Fruit fly (Drosophila melanogaster) whole organism, embryonic: ENCODE measurements around the gene car.

Source experiments
- Ada2b ChIP-seq: fragments of 200-800 bp; sonication (Bioruptor generic); IDR thresholded peaks from 2 replicates; pipeline ENCODE4 v1.3.6; 2022; ENCODE audit warnings: missing biosample characterization, missing genetic modification characterization
- B-H1 ChIP-seq: fragments of 200-800 bp; sonication (Bioruptor generic); IDR thresholded peaks from 3 replicates; pipeline ENCODE4 v1.3.6; 2022; ENCODE audit warnings: missing biosample characterization, missing genetic modification characterization
- BEAF-32 ChIP-seq: fragments of 200-800 bp; sonication (Bioruptor generic); optimal IDR thresholded peaks from 3 replicates; lab custom pipeline; 2017; ENCODE audit warnings: missing biosample characterization, missing genetic modification characterization, mild to moderate bottlenecking, moderate library complexity, missing genetic modification reagents
- CG10209 ChIP-seq: fragments of 200-800 bp; sonication (Bioruptor generic); optimal IDR thresholded peaks from 3 replicates; lab custom pipeline; 2017; ENCODE audit warnings: missing biosample characterization, mild to moderate bottlenecking, missing genetic modification characterization, missing genetic modification reagents
- CG1024 ChIP-seq: fragments of 200-800 bp; sonication (Bioruptor generic); IDR thresholded peaks from 2 replicates; pipeline ENCODE4 v1.3.6; 2022; ENCODE audit warnings: missing biosample characterization, missing genetic modification characterization
- CG10366 ChIP-seq: fragments of 200-800 bp; sonication (Bioruptor generic); IDR thresholded peaks from 2 replicates; pipeline ENCODE4 v1.3.6; 2022; ENCODE audit warnings: missing biosample characterization, missing genetic modification characterization
- CG10462 ChIP-seq: fragments of 200-800 bp; sonication (Bioruptor generic); optimal IDR thresholded peaks from 2 replicates; lab custom pipeline; 2016; ENCODE audit warnings: missing biosample characterization, missing genetic modification characterization
- CG2120 ChIP-seq: fragments of 200-800 bp; sonication (Bioruptor generic); optimal IDR thresholded peaks from 3 replicates; lab custom pipeline; 2016; ENCODE audit warnings: missing biosample characterization, missing genetic modification characterization
- CG2202 ChIP-seq: fragments of 200-800 bp; sonication (Bioruptor generic); optimal IDR thresholded peaks from 2 replicates; lab custom pipeline; 2018; ENCODE audit warnings: missing biosample characterization, mild to moderate bottlenecking, missing genetic modification characterization
- CG6765 ChIP-seq: fragments of 200-800 bp; sonication (Bioruptor generic); optimal IDR thresholded peaks from 3 replicates; lab custom pipeline; 2017; ENCODE audit warnings: missing biosample characterization, mild to moderate bottlenecking, missing genetic modification characterization
- CG6813 ChIP-seq: fragments of 200-800 bp; sonication (Bioruptor generic); optimal IDR thresholded peaks from 2 replicates; lab custom pipeline; 2017; ENCODE audit warnings: missing biosample characterization, missing genetic modification characterization, mild to moderate bottlenecking, moderate library complexity, missing genetic modification reagents
- CG7786 ChIP-seq: fragments of 200-800 bp; sonication (Bioruptor generic); optimal IDR thresholded peaks from 2 replicates; lab custom pipeline; 2016; ENCODE audit warnings: missing biosample characterization, missing genetic modification characterization
- CG8089 ChIP-seq: fragments of 200-800 bp; sonication (Bioruptor generic); optimal IDR thresholded peaks from 3 replicates; lab custom pipeline; 2016; ENCODE audit warnings: missing biosample characterization, missing genetic modification characterization
- CG8281 ChIP-seq: fragments of 200-800 bp; sonication (Bioruptor generic); optimal IDR thresholded peaks from 2 replicates; lab custom pipeline; 2018; ENCODE audit warnings: missing biosample characterization, mild to moderate bottlenecking, missing genetic modification characterization, moderate library complexity
- CG8924 ChIP-seq: fragments of 200-800 bp; optimal IDR thresholded peaks from 3 replicates; lab custom pipeline; 2019; ENCODE audit warnings: missing biosample characterization, mild to moderate bottlenecking, missing genetic modification characterization, moderate library complexity
- CG9876 ChIP-seq: fragments of 200-800 bp; sonication (Bioruptor generic); optimal IDR thresholded peaks from 2 replicates; lab custom pipeline; 2016; ENCODE audit warnings: missing biosample characterization, missing genetic modification characterization
- CG9932 ChIP-seq: fragments of 200-800 bp; sonication (Bioruptor generic); IDR thresholded peaks from 2 replicates; pipeline ENCODE4 v1.3.6; 2022; ENCODE audit warnings: missing biosample characterization, missing genetic modification characterization
- CrebB ChIP-seq: fragments of 200-800 bp; sonication (Bioruptor generic); optimal IDR thresholded peaks from 3 replicates; lab custom pipeline; 2018; ENCODE audit warnings: missing biosample characterization, mild to moderate bottlenecking, missing genetic modification characterization
- Dek ChIP-seq: fragments of 200-800 bp; sonication (Bioruptor generic); optimal IDR thresholded peaks from 3 replicates; lab custom pipeline; 2019; ENCODE audit warnings: missing biosample characterization, mild to moderate bottlenecking, missing genetic modification characterization, moderate library complexity
- Dfd ChIP-seq, 2 experiments: fragments of >200 bp; optimal IDR thresholded peaks; 2 replicates each; lab custom pipeline; 2017; ENCODE audit warnings: missing biosample characterization in 2 of 2, missing genetic modification characterization in 2 of 2
- Dip3 ChIP-seq: fragments of 200-800 bp; sonication (Bioruptor generic); optimal IDR thresholded peaks from 3 replicates; lab custom pipeline; 2016; ENCODE audit warnings: missing biosample characterization, missing genetic modification characterization
- Doc3 ChIP-seq: fragments of 200-800 bp; sonication (Bioruptor generic); IDR thresholded peaks from 3 replicates; pipeline ENCODE4 v1.3.6; 2022; ENCODE audit warnings: missing biosample characterization, missing genetic modification characterization; ENCODE audit not compliant: partially characterized antibody
- Hand ChIP-seq: fragments of 200-800 bp; sonication (Bioruptor generic); optimal IDR thresholded peaks from 2 replicates; lab custom pipeline; 2017; ENCODE audit warnings: mild to moderate bottlenecking, missing biosample characterization, missing genetic modification reagents, missing genetic modification characterization
- HmgD ChIP-seq: fragments of 200-800 bp; sonication (Bioruptor generic); optimal IDR thresholded peaks from 3 replicates; lab custom pipeline; 2016; ENCODE audit warnings: missing biosample characterization, missing genetic modification characterization
- Hmx ChIP-seq: fragments of 200-800 bp; sonication (Bioruptor generic); optimal IDR thresholded peaks from 2 replicates; lab custom pipeline; 2016; ENCODE audit warnings: missing biosample characterization, missing genetic modification characterization
- Hsf ChIP-seq: fragments of 200-800 bp; sonication (Bioruptor generic); optimal IDR thresholded peaks from 3 replicates; lab custom pipeline; 2016; ENCODE audit warnings: missing biosample characterization, missing genetic modification characterization
- Lhr ChIP-seq: fragments of 200-800 bp; sonication (Bioruptor generic); optimal IDR thresholded peaks from 3 replicates; lab custom pipeline; 2017; ENCODE audit warnings: mild to moderate bottlenecking, missing biosample characterization, missing genetic modification reagents, missing genetic modification characterization
- NfI ChIP-seq: fragments of 200-800 bp; sonication (Bioruptor generic); optimal IDR thresholded peaks from 3 replicates; lab custom pipeline; 2018; ENCODE audit warnings: missing biosample characterization, mild to moderate bottlenecking, missing genetic modification characterization, moderate library complexity
- Ptx1 ChIP-seq: fragments of 200-800 bp; sonication (Bioruptor generic); IDR thresholded peaks from 2 replicates; pipeline ENCODE4 v1.3.6; 2022; ENCODE audit warnings: missing biosample characterization, missing genetic modification characterization
- Trl ChIP-seq, 3 experiments: fragments of >200 bp in 2 of 3; fragments of 200-800 bp in 1 of 3; sonication (Bioruptor generic) in 1 of 3; optimal IDR thresholded peaks; 2 replicates in 1 of 3; 3 replicates in 2 of 3; lab custom pipeline; 2016 to 2017; ENCODE audit warnings: missing biosample characterization in 1 of 3, missing genetic modification characterization in 1 of 3
- Xbp1 ChIP-seq: fragments of 200-800 bp; sonication (Bioruptor generic); optimal IDR thresholded peaks from 3 replicates; lab custom pipeline; 2016; ENCODE audit warnings: missing biosample characterization, mild to moderate bottlenecking, missing genetic modification characterization
- YL-1 ChIP-seq: fragments of 200-800 bp; sonication (Bioruptor generic); optimal IDR thresholded peaks from 3 replicates; lab custom pipeline; 2017; ENCODE audit warnings: missing biosample characterization, mild to moderate bottlenecking, missing genetic modification characterization
- ac ChIP-seq: fragments of 200-800 bp; sonication (Bioruptor generic); optimal IDR thresholded peaks from 3 replicates; lab custom pipeline; 2017; ENCODE audit warnings: missing biosample characterization, mild to moderate bottlenecking, missing genetic modification characterization
- ase ChIP-seq: fragments of 200-800 bp; sonication (Bioruptor generic); IDR thresholded peaks from 3 replicates; pipeline ENCODE4 v1.3.6; 2022; ENCODE audit warnings: missing biosample characterization, missing genetic modification characterization
- bsh ChIP-seq, 2 experiments: fragments of 200-800 bp; sonication (Bioruptor generic); optimal IDR thresholded peaks; 2 replicates each; lab custom pipeline; 2017 to 2018; ENCODE audit warnings: mild to moderate bottlenecking in 2 of 2, missing biosample characterization in 2 of 2, missing genetic modification characterization in 2 of 2, moderate library complexity in 1 of 2
- cas ChIP-seq: fragments of 200-800 bp; sonication (Bioruptor generic); IDR thresholded peaks from 2 replicates; pipeline ENCODE4 v1.3.6; 2022; ENCODE audit warnings: missing biosample characterization, missing genetic modification characterization
- crc ChIP-seq: fragments of 200-800 bp; sonication (Bioruptor generic); optimal IDR thresholded peaks from 2 replicates; lab custom pipeline; 2016; ENCODE audit warnings: missing biosample characterization, missing genetic modification characterization
- crol ChIP-seq: fragments of 200-800 bp; sonication (Bioruptor generic); IDR thresholded peaks from 2 replicates; pipeline ENCODE4 v1.3.6; 2022; ENCODE audit warnings: missing biosample characterization, missing genetic modification characterization
- fd3F ChIP-seq: fragments of 200-800 bp; sonication (Bioruptor generic); optimal IDR thresholded peaks from 2 replicates; lab custom pipeline; 2018; ENCODE audit warnings: missing biosample characterization, mild to moderate bottlenecking, missing genetic modification characterization, moderate library complexity
- hbn ChIP-seq: fragments of 200-800 bp; sonication (Bioruptor generic); IDR thresholded peaks from 2 replicates; pipeline ENCODE4 v1.3.6; 2022; ENCODE audit warnings: missing biosample characterization, missing genetic modification characterization; ENCODE audit not compliant: partially characterized antibody
- jumu ChIP-seq: fragments of 200-800 bp; sonication (Bioruptor generic); optimal IDR thresholded peaks from 3 replicates; lab custom pipeline; 2016; ENCODE audit warnings: missing biosample characterization, missing genetic modification characterization
- maf-S ChIP-seq: fragments of 200-800 bp; sonication (Bioruptor generic); optimal IDR thresholded peaks from 2 replicates; lab custom pipeline; 2016; ENCODE audit warnings: missing biosample characterization, missing genetic modification characterization
- nerfin-2 ChIP-seq: fragments of 200-800 bp; sonication (Bioruptor generic); IDR thresholded peaks from 2 replicates; pipeline ENCODE4 v1.3.6; 2022; ENCODE audit warnings: missing biosample characterization, missing genetic modification characterization; ENCODE audit not compliant: partially characterized antibody
- schlank ChIP-seq: fragments of 200-800 bp; sonication (Bioruptor generic); optimal IDR thresholded peaks from 2 replicates; lab custom pipeline; 2018; ENCODE audit warnings: missing biosample characterization, mild to moderate bottlenecking, missing genetic modification characterization
- sima ChIP-seq: fragments of 200-800 bp; sonication (Bioruptor generic); optimal IDR thresholded peaks from 2 replicates; lab custom pipeline; 2016; ENCODE audit warnings: missing biosample characterization, missing genetic modification characterization
- stwl ChIP-seq: fragments of 200-800 bp; sonication (Bioruptor generic); optimal IDR thresholded peaks from 3 replicates; lab custom pipeline; 2018; ENCODE audit warnings: missing biosample characterization, mild to moderate bottlenecking, missing genetic modification characterization, moderate library complexity
- tio ChIP-seq: fragments of 200-800 bp; sonication (Bioruptor generic); optimal IDR thresholded peaks from 2 replicates; lab custom pipeline; 2017; ENCODE audit warnings: missing biosample characterization, missing genetic modification characterization, inconsistent platforms
- trh ChIP-seq: fragments of 200-800 bp; sonication (Bioruptor generic); optimal IDR thresholded peaks from 2 replicates; lab custom pipeline; 2016; ENCODE audit warnings: missing biosample characterization, missing genetic modification characterization
- wek ChIP-seq: fragments of 200-800 bp; sonication (Bioruptor generic); optimal IDR thresholded peaks from 3 replicates; lab custom pipeline; 2018; ENCODE audit warnings: missing biosample characterization, mild to moderate bottlenecking, missing genetic modification characterization, moderate library complexity

The car gene

DNA sequence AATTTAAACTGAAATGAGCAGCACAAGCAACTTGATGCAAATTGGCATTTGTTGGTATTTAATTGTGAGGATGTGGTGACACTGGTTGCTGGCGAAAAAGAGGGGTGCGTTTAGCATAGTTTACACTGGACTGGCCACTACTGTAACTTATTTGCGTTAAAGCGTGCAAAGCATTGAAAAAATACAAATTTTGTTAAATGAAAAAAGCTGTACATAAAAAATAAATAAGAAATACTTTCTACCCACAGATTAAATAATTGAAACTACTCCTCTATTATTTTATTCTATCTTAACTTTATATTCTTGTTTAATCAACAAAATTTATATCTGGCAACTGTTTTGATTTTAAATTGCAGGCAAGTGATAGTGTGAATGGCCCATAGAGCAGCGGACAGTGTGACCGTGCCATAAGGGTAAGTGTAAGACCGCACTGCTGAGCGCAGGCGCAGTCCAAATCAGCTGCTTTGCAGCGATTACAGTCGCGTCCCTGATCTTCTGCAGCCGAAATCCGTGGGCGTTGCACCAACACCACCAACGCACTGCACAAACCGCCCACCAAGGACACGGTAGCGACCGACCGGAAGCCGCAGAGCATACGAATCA is at the start of gene car, which contains the start of gene Grip84 (continued):
- TF ChIP-seq Dfd (GFP tag; optimal IDR thresholded peaks at IDR 0.05; lab: Kevin White, UChicago): peak in 1 of 2 experiments; percentile 24
- peak; percentile 8 for TF ChIP-seq CG2202 (tag; lab: Kevin White, UChicago)
- TF ChIP-seq maf-S: peak; percentile 48
- peak; percentile 45 for TF ChIP-seq crc (GFP tag; lab: Kevin White, UChicago)
- peak; percentile 62; the same call in 1 of the 2 replicates for TF ChIP-seq CG10366 (GFP tag; lab: Robert Waterston, UW)
- TF ChIP-seq Doc3 (GFP tag; lab: Robert Waterston, UW): no peak
- no peak for TF ChIP-seq CG6813 (GFP tag; lab: Kevin White, UChicago)
- TF ChIP-seq CG10209 (GFP tag; lab: Kevin White, UChicago): no peak
- TF ChIP-seq bsh (GFP tag; optimal IDR thresholded peaks at IDR 0.05; lab: Kevin White, UChicago): peak in 1 of 2 experiments; percentile 60
- peak; percentile 3 for TF ChIP-seq CG10462
- TF ChIP-seq Lhr (GFP tag; lab: Kevin White, UChicago): peak; percentile 59
- TF ChIP-seq Ptx1 (GFP tag; lab: Robert Waterston, UW): peak; percentile 82
- peak; percentile 64 for TF ChIP-seq jumu
- peak; percentile 21 for TF ChIP-seq sima (GFP tag; lab: Kevin White, UChicago)
- no peak; the same call in 1 of the 2 replicates for TF ChIP-seq CG1024 (GFP tag; lab: Robert Waterston, UW)
- TF ChIP-seq Trl (optimal IDR thresholded peaks at IDR 0.05; lab: Kevin White, UChicago): no peak
- peak; percentile 66 for TF ChIP-seq Trl (GFP tag; optimal IDR thresholded peaks at IDR 0.05; lab: Kevin White, UChicago)
- peak; percentile 76; the same call in 1 of the 2 replicates for TF ChIP-seq CG9932 (GFP tag; lab: Robert Waterston, UW)
- peak; percentile 47; the same call in 1 of the 2 replicates for TF ChIP-seq Ada2b
- peak; percentile 78 for TF ChIP-seq Hsf (GFP tag; lab: Kevin White, UChicago)
- no peak for TF ChIP-seq CG9876
- no peak for TF ChIP-seq CG8281 (tag; lab: Kevin White, UChicago)
- TF ChIP-seq CG7786 (GFP tag; lab: Kevin White, UChicago): no peak
- TF ChIP-seq stwl (tag; lab: Kevin White, UChicago): peak; percentile 58
- no peak for TF ChIP-seq tio (GFP tag; lab: Kevin White, UChicago)
- no peak for TF ChIP-seq HmgD (GFP tag; lab: Kevin White, UChicago)
- TF ChIP-seq crol (GFP tag; lab: Robert Waterston, UW): no peak
- peak; percentile 76 for TF ChIP-seq CG8924 (tag; lab: Kevin White, UChicago)
- TF ChIP-seq hbn (GFP tag; lab: Robert Waterston, UW): no peak
- TF ChIP-seq CrebB (tag; lab: Kevin White, UChicago): peak; percentile 11
- TF ChIP-seq nerfin-2 (GFP tag; lab: Robert Waterston, UW): no peak
- TF ChIP-seq Hand: no peak
- no peak for TF ChIP-seq ac (GFP tag; lab: Kevin White, UChicago)
- TF ChIP-seq fd3F (GFP tag; lab: Kevin White, UChicago): peak; percentile 68
- no peak for TF ChIP-seq Dek (tag; lab: Kevin White, UChicago)
- TF ChIP-seq ase: no peak
- TF ChIP-seq B-H1 (GFP tag; lab: Robert Waterston, UW): no peak
- TF ChIP-seq BEAF-32: peak; percentile 44
- peak; percentile 22 for TF ChIP-seq Hmx (GFP tag; lab: Kevin White, UChicago)
- TF ChIP-seq schlank: no peak
- peak; percentile 8 for TF ChIP-seq Dip3
- peak; percentile 80 for TF ChIP-seq CG2120 (GFP tag; lab: Kevin White, UChicago)
- peak; percentile 36 for TF ChIP-seq YL-1
- TF ChIP-seq trh (GFP tag; lab: Kevin White, UChicago): peak; percentile 31
- no peak for TF ChIP-seq cas (GFP tag; lab: Robert Waterston, UW)
- TF ChIP-seq wek: no peak
- no peak for TF ChIP-seq CG8089
- peak; percentile 68 for TF ChIP-seq NfI
- peak; percentile 72 for TF ChIP-seq Xbp1 (GFP tag; lab: Kevin White, UChicago)
- TF ChIP-seq CG6765: no peak
